Fruit fly (Drosophila melanogaster): ENCODE measurements around the gene CG11550.

DNA sequence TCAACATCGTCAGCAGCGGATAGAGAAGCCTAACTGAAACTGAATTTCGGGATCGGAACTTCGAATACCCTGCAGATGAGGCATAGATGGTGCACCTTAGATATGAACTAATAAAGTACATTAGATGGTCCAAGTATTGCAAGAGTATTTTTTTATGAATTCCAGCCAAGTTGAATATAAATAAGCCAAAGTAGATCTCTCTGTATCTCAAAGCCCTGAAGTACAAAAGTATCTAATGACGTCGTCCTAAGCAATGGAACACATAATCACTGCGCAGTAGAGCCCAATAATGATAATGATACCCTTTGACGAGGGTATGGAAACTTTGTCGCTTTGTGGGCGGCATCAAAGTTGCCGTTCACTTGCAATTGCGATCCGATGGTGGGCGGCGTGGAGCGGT, 30.1 kb upstream of the CG11550 start:
- no peak for TF ChIP-seq psq (optimal IDR thresholded peaks at IDR 0.05)
- no peak for TF ChIP-seq h (optimal IDR thresholded peaks at IDR 0.05)
- TF ChIP-seq insv (optimal IDR thresholded peaks at IDR 0.05), result no peak
- TF ChIP-seq ttk (optimal IDR thresholded peaks at IDR 0.05), result no peak
